Worm (Caenorhabditis elegans) whole organism, late embryonic: ENCODE data around the gene C44B12.6.
A peak's percentile ranks its signal among the peaks of the same experiment; 100 is the strongest.

Source experiments
- ama-1 ChIP-seq: fragments of 150-350 bp; optimal IDR thresholded peaks from 2 replicates; lab custom pipeline; 2014
- fkh-10 ChIP-seq: fragments of 150-350 bp; optimal IDR thresholded peaks from 2 replicates; lab custom pipeline; 2014; ENCODE audit warnings: missing biosample characterization, missing genetic modification reagents, missing genetic modification characterization
- hlh-6 ChIP-seq: sonication (generic microtip); optimal IDR thresholded peaks from 2 replicates; lab custom pipeline; 2016; ENCODE audit warnings: missing genotype, missing genetic modification characterization, missing compliant biosample characterization
- madf-2 ChIP-seq: sonication (generic microtip); optimal IDR thresholded peaks from 2 replicates; lab custom pipeline; 2017; ENCODE audit warnings: missing genetic modification characterization, missing compliant biosample characterization
- nfya-1 ChIP-seq: sonication (generic microtip); optimal IDR thresholded peaks from 2 replicates; lab custom pipeline; 2017; ENCODE audit warnings: missing genetic modification characterization, mild to moderate bottlenecking, missing compliant biosample characterization, antibody characterized with exemption, moderate library complexity
- nhr-11 ChIP-seq: fragments of 150-350 bp; optimal IDR thresholded peaks from 2 replicates; lab custom pipeline; 2014; ENCODE audit warnings: missing biosample characterization, missing genetic modification characterization
- pat-9 ChIP-seq: fragments of 200-800 bp; sonication (Bioruptor generic); optimal IDR thresholded peaks from 2 replicates; lab custom pipeline; 2018; ENCODE audit warnings: mild to moderate bottlenecking, missing genetic modification characterization, moderate library complexity, missing compliant biosample characterization
- pqm-1 ChIP-seq: sonication (generic microtip); optimal IDR thresholded peaks from 2 replicates; lab custom pipeline; 2016; ENCODE audit warnings: missing genetic modification characterization, missing compliant biosample characterization
- rnt-1 ChIP-seq: sonication (generic microtip); optimal IDR thresholded peaks from 2 replicates; lab custom pipeline; 2016; ENCODE audit warnings: missing genetic modification characterization, missing compliant biosample characterization
- unc-55 ChIP-seq: sonication (generic microtip); optimal IDR thresholded peaks from 2 replicates; lab custom pipeline; 2017; ENCODE audit warnings: missing biosample characterization, missing genetic modification reagents, missing genetic modification characterization
- zip-5 ChIP-seq: sonication (generic microtip); optimal IDR thresholded peaks from 2 replicates; lab custom pipeline; 2016; ENCODE audit warnings: missing genetic modification characterization, missing compliant biosample characterization

- TF ChIP-seq rnt-1 (tag; lab: Kevin White, UChicago) (no peak), pat-9 (tag; lab: Kevin White, UChicago) (no peak), madf-2 (tag; lab: Kevin White, UChicago) (no peak), pqm-1 (no peak), fkh-10 (no peak), zip-5 (no peak), hlh-6 (tag; lab: Kevin White, UChicago) (no peak), nfya-1 (tag; lab: Kevin White, UChicago) (no peak), nhr-11 (tag; lab: Kevin White, UChicago) (no peak), unc-55 (no peak), ama-1 (lab: Kevin White, UChicago) (peak; percentile 52)
These were observed 25.6 kb downstream of the C44B12.6 start for ce11 chrIV:1110999-1111398.
